Worm (Caenorhabditis elegans) whole organism, L4 larva: ENCODE results near the gene atgl-1.

ENCODE experiments used
- D1046.2 ChIP-seq: fragments of 200-800 bp; sonication (Bioruptor generic); IDR thresholded peaks from 2 replicates; pipeline ENCODE4 v1.3.6; 2022; ENCODE audit warnings: missing genetic modification characterization, missing compliant biosample characterization
- F49E8.2 ChIP-seq: sonication (generic microtip); optimal IDR thresholded peaks from 2 replicates; lab custom pipeline; 2016; ENCODE audit warnings: missing compliant biosample characterization, mild to moderate bottlenecking, missing genetic modification characterization, borderline replicate concordance
- T26A8.4 ChIP-seq: fragments of 200-800 bp; sonication (Bioruptor generic); IDR thresholded peaks from 2 replicates; pipeline ENCODE4 v1.3.6; 2022; ENCODE audit warnings: missing genetic modification characterization, missing compliant biosample characterization
- Y48G9A.11 ChIP-seq: fragments of 200-800 bp; sonication (Bioruptor generic); IDR thresholded peaks from 2 replicates; pipeline ENCODE4 v1.3.6; 2022; ENCODE audit warnings: missing genetic modification reagents, missing genetic modification characterization, missing compliant biosample characterization
- aha-1 ChIP-seq: fragments of 150-350 bp; peaks from one replicate; lab custom pipeline; 2014; ENCODE audit warnings: missing biosample characterization, missing genetic modification characterization
- ama-1 ChIP-seq: fragments of 150-350 bp; optimal IDR thresholded peaks from 2 replicates; lab custom pipeline; 2014; ENCODE audit warnings: inconsistent platforms, mixed read lengths
- arid-1 ChIP-seq: fragments of 200-800 bp; sonication (Bioruptor generic); conservative IDR thresholded peaks from 2 replicates; pipeline ENCODE4 v1.3.6; 2022; ENCODE audit warnings: missing genetic modification reagents, missing genetic modification characterization, missing compliant biosample characterization
- attf-4 ChIP-seq: sonication (generic microtip); optimal IDR thresholded peaks from 3 replicates; lab custom pipeline; 2017; ENCODE audit warnings: missing biosample characterization, missing genetic modification characterization
- ceh-20 ChIP-seq: fragments of 200-800 bp; sonication (Bioruptor generic); IDR thresholded peaks from 2 replicates; pipeline ENCODE4 v1.3.6; 2022; ENCODE audit warnings: missing genetic modification reagents, missing genetic modification characterization, missing compliant biosample characterization
- ceh-82 ChIP-seq: sonication (generic microtip); optimal IDR thresholded peaks from 2 replicates; lab custom pipeline; 2017; ENCODE audit warnings: missing biosample characterization, missing genetic modification characterization
- ces-1 ChIP-seq: fragments of 150-350 bp; sonication (generic microtip); optimal IDR thresholded peaks from 4 replicates; lab custom pipeline; 2014; ENCODE audit warnings: missing biosample characterization, missing genetic modification reagents, missing genetic modification characterization
- ctbp-1 ChIP-seq: fragments of 200-800 bp; sonication (Bioruptor generic); IDR thresholded peaks from 2 replicates; pipeline ENCODE4 v1.3.6; 2022; ENCODE audit warnings: missing genetic modification reagents, missing genetic modification characterization, missing compliant biosample characterization
- daf-12 ChIP-seq: fragments of 150-350 bp; optimal IDR thresholded peaks from 2 replicates; lab custom pipeline; 2014; ENCODE audit warnings: missing biosample characterization, missing genetic modification reagents, missing genetic modification characterization
- daf-16 ChIP-seq, 3 experiments: sonication (generic microtip); optimal IDR thresholded peaks; 2 replicates each; lab custom pipeline; 2016 to 2017; ENCODE audit warnings: missing genetic modification characterization in 3 of 3, missing genetic modification reagents in 3 of 3, mild to moderate bottlenecking in 2 of 3, missing compliant biosample characterization in 2 of 3, missing biosample characterization in 1 of 3, moderate library complexity in 1 of 3
- daf-19 ChIP-seq: fragments of 200-800 bp; sonication (Bioruptor generic); conservative IDR thresholded peaks from 2 replicates; pipeline ENCODE4 v1.3.6; 2022; ENCODE audit warnings: missing genetic modification characterization, missing compliant biosample characterization
- dmd-6 ChIP-seq: fragments of 200-800 bp; sonication (Bioruptor generic); IDR thresholded peaks from 2 replicates; pipeline ENCODE4 v1.3.6; 2022; ENCODE audit warnings: missing genetic modification reagents, missing genetic modification characterization, missing compliant biosample characterization
- dmd-8 ChIP-seq: fragments of 200-800 bp; sonication (Bioruptor generic); IDR thresholded peaks from 2 replicates; pipeline ENCODE4 v1.3.6; 2022; ENCODE audit warnings: missing genetic modification characterization, missing compliant biosample characterization
- fos-1 ChIP-seq: fragments of 150-350 bp; optimal IDR thresholded peaks from 2 replicates; lab custom pipeline; 2014; ENCODE audit warnings: missing biosample characterization, missing genetic modification characterization
- hif-1 ChIP-seq, 2 experiments: sonication (generic microtip); optimal IDR thresholded peaks; 2 replicates each; lab custom pipeline; 2016 to 2017; ENCODE audit warnings: missing compliant biosample characterization in 2 of 2, missing genetic modification characterization in 2 of 2, missing genetic modification reagents in 2 of 2, missing genotype in 2 of 2, mild to moderate bottlenecking in 1 of 2
- hlh-11 ChIP-seq: fragments of 200-800 bp; sonication (Bioruptor generic); optimal IDR thresholded peaks from 2 replicates; lab custom pipeline; 2018; ENCODE audit warnings: mild to moderate bottlenecking, missing genetic modification characterization, missing compliant biosample characterization
- lin-1 ChIP-seq: fragments of 200-800 bp; sonication (Bioruptor generic); IDR thresholded peaks from 2 replicates; pipeline ENCODE4 v1.3.6; 2022; ENCODE audit warnings: missing genetic modification reagents, missing genetic modification characterization, missing compliant biosample characterization
- lin-13 ChIP-seq: fragments of 150-350 bp; optimal IDR thresholded peaks from 2 replicates; lab custom pipeline; 2014; ENCODE audit warnings: missing biosample characterization, missing genetic modification reagents, missing genetic modification characterization
- lir-3 ChIP-seq: sonication (generic microtip); optimal IDR thresholded peaks from 2 replicates; lab custom pipeline; 2016; ENCODE audit warnings: mild to moderate bottlenecking, missing genetic modification characterization, missing compliant biosample characterization
- mes-2 ChIP-seq: sonication (generic microtip); optimal IDR thresholded peaks from 2 replicates; lab custom pipeline; 2016; ENCODE audit warnings: missing genotype, mild to moderate bottlenecking, missing genetic modification characterization, missing compliant biosample characterization; ENCODE audit not compliant: poor library complexity, severe bottlenecking
- mxl-3 ChIP-seq: fragments of 200-800 bp; sonication (Bioruptor generic); optimal IDR thresholded peaks from 2 replicates; lab custom pipeline; 2018; ENCODE audit warnings: mild to moderate bottlenecking, missing genetic modification characterization, missing compliant biosample characterization
- nhr-10 ChIP-seq: fragments of 150-350 bp; optimal IDR thresholded peaks from 2 replicates; lab custom pipeline; 2014; ENCODE audit warnings: missing biosample characterization, missing genetic modification characterization
- nhr-102 ChIP-seq: sonication (generic microtip); optimal IDR thresholded peaks from 2 replicates; lab custom pipeline; 2016; ENCODE audit warnings: mild to moderate bottlenecking, missing genetic modification characterization, moderate library complexity, missing compliant biosample characterization
- nhr-11 ChIP-seq: fragments of 150-350 bp; optimal IDR thresholded peaks from 2 replicates; lab custom pipeline; 2014; ENCODE audit warnings: missing biosample characterization, missing genetic modification characterization
- nhr-41 ChIP-seq: fragments of 200-800 bp; sonication (Bioruptor generic); IDR thresholded peaks from 2 replicates; pipeline ENCODE4 v1.3.6; 2022; ENCODE audit warnings: missing genetic modification reagents, missing genetic modification characterization, missing compliant biosample characterization
- pha-4 ChIP-seq, 2 experiments: fragments of 150-350 bp in 1 of 2; fragments of 200-800 bp in 1 of 2; sonication (Bioruptor generic) in 1 of 2; IDR thresholded peaks in 1 of 2; optimal IDR thresholded peaks in 1 of 2; 2 replicates each; pipeline versions ENCODE4 v1.3.6 to Lab custom; 2014 to 2022; ENCODE audit warnings: missing genetic modification characterization in 2 of 2, missing genetic modification reagents in 2 of 2, missing biosample characterization in 1 of 2, missing compliant biosample characterization in 1 of 2
- set-16 ChIP-seq: fragments of 200-800 bp; sonication (Bioruptor generic); IDR thresholded peaks from 2 replicates; pipeline ENCODE4 v1.3.6; 2022; ENCODE audit warnings: missing genetic modification reagents, missing genetic modification characterization, missing compliant biosample characterization
- skn-1 ChIP-seq: fragments of 150-350 bp; optimal IDR thresholded peaks from 2 replicates; lab custom pipeline; 2014; ENCODE audit warnings: missing biosample characterization, missing genetic modification characterization
- snpc-1.2 ChIP-seq: fragments of 200-800 bp; sonication (Bioruptor generic); IDR thresholded peaks from 2 replicates; pipeline ENCODE4 v1.3.6; 2022; ENCODE audit warnings: missing genetic modification reagents, missing genetic modification characterization, missing compliant biosample characterization
- snpc-4 ChIP-seq: fragments of 150-350 bp; optimal IDR thresholded peaks from 2 replicates; lab custom pipeline; 2014; ENCODE audit warnings: missing biosample characterization, missing genetic modification characterization
- tra-1 ChIP-seq: fragments of 200-800 bp; sonication (Bioruptor generic); IDR thresholded peaks from 2 replicates; pipeline ENCODE4 v1.3.6; 2022; ENCODE audit warnings: missing genetic modification reagents, missing genetic modification characterization, missing compliant biosample characterization
- unc-39 ChIP-seq: sonication (generic microtip); optimal IDR thresholded peaks from 2 replicates; lab custom pipeline; 2017; ENCODE audit warnings: missing biosample characterization, missing genetic modification characterization
- vab-7 ChIP-seq: fragments of 200-800 bp; sonication (Bioruptor generic); IDR thresholded peaks from 2 replicates; pipeline ENCODE4 v1.3.6; 2022; ENCODE audit warnings: missing genetic modification reagents, missing genetic modification characterization, missing compliant biosample characterization
- zag-1 ChIP-seq: fragments of 150-350 bp; optimal IDR thresholded peaks from 2 replicates; lab custom pipeline; 2014; ENCODE audit warnings: missing biosample characterization, missing genetic modification characterization
- zfp-2 ChIP-seq: sonication (generic microtip); optimal IDR thresholded peaks from 2 replicates; lab custom pipeline; 2016; ENCODE audit warnings: mild to moderate bottlenecking, missing genetic modification characterization, missing compliant biosample characterization
- zip-11 ChIP-seq: fragments of 200-800 bp; sonication (Bioruptor generic); IDR thresholded peaks from 2 replicates; pipeline ENCODE4 v1.3.6; 2022; ENCODE audit warnings: missing genetic modification characterization, missing compliant biosample characterization
- zip-2 ChIP-seq: fragments of 150-350 bp; optimal IDR thresholded peaks from 2 replicates; lab custom pipeline; 2014; ENCODE audit warnings: missing biosample characterization, missing genetic modification characterization
- ztf-11 ChIP-seq: fragments of 150-350 bp; optimal IDR thresholded peaks from 2 replicates; lab custom pipeline; 2014; ENCODE audit warnings: missing biosample characterization, missing genetic modification characterization
- ztf-7 ChIP-seq: fragments of 150-350 bp; optimal IDR thresholded peaks from 2 replicates; lab custom pipeline; 2014; ENCODE audit warnings: missing biosample characterization, missing genetic modification characterization

Gene atgl-1

DNA sequence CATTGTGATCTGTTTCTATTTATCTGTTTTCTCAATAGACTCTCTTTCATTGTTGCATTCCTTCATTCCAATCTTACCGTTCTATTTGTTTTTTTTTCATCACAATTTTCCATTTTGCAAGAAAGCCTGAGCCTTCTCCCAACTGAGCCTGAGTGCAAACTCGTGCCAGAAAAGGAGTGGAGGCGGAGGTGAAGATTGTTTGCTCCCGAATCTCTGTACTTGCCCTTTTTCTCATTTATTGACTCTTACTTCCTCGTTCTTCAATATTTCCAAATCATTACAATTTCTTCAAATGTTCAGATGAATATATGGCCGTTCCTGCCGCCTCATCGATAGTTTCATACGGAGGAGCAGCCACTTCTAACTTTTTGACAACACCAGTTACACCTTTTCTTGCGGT is 12.4 kb downstream of the atgl-1 start, which contains the start of gene let-756:
Gene let-756, plus strand, starts transcription at position 301 of the 400 bp plus-strand sequence.
- TF ChIP-seq lin-13 (GFP tag; lab: Kevin White, UChicago) = no peak
- no peak for TF ChIP-seq set-16 (GFP tag; lab: Robert Waterston, UW)
- no peak for TF ChIP-seq nhr-41
- no peak for TF ChIP-seq snpc-1.2
- TF ChIP-seq vab-7 (GFP tag; lab: Robert Waterston, UW) = no peak
- no peak for TF ChIP-seq Y48G9A.11 (GFP tag; lab: Robert Waterston, UW)
- TF ChIP-seq hlh-11 (tag; lab: Kevin White, UChicago) = no peak
- TF ChIP-seq lin-1 (GFP tag; lab: Robert Waterston, UW) = no peak
- TF ChIP-seq hif-1 (tag; optimal IDR thresholded peaks at IDR 0.05; lab: Kevin White, UChicago) = no peak
- TF ChIP-seq aha-1 = no peak

DNA sequence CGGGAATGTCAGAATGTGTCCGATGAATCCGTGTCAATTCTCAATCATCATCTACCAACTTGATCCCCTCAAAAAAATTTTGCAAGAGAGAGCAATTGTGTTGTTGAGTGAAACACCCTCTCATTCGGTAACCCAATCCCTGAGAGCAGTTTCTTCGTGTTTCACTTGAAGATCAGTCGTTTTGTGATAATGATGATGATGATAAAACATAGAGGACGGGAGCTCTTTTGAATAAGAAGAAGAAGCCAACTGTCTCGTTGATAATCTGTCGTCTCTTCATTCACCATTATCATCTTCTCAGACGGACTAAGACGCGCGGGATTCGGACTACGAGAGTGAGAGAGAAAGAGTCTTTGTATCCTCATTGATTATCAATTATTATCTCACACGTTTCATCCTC is 14.1 kb downstream of the atgl-1 start:
- TF ChIP-seq nhr-11 = peak; percentile 52
- TF ChIP-seq lin-1 (GFP tag; lab: Robert Waterston, UW) = no peak
- TF ChIP-seq lir-3 (tag; lab: Kevin White, UChicago) = no peak
- 0 out of 2 replicates have a peak, but pooled peaks have one; percentile 27 for TF ChIP-seq ctbp-1 (GFP tag; lab: Robert Waterston, UW)
- TF ChIP-seq ama-1 (lab: Kevin White, UChicago) = no peak
- peak; percentile 29; the same call in 1 of the 2 replicates for TF ChIP-seq ceh-20 (GFP tag; lab: Robert Waterston, UW)
- no peak for TF ChIP-seq zip-11 (GFP tag; lab: Robert Waterston, UW)
- no peak for TF ChIP-seq fos-1
- no peak for TF ChIP-seq F49E8.2 (tag; lab: Kevin White, UChicago)
- no peak for TF ChIP-seq ztf-7 (tag; lab: Kevin White, UChicago)
- no peak for TF ChIP-seq unc-39 (tag; lab: Kevin White, UChicago)
- no peak for TF ChIP-seq ceh-82 (tag; lab: Kevin White, UChicago)
- TF ChIP-seq ztf-11 = no peak
- TF ChIP-seq snpc-4 (tag; lab: Kevin White, UChicago) = no peak
- TF ChIP-seq T26A8.4 (GFP tag; lab: Robert Waterston, UW) = no peak
- TF ChIP-seq daf-12 (tag; lab: Kevin White, UChicago) = no peak
- no peak for TF ChIP-seq nhr-102 (tag; lab: Kevin White, UChicago)
- no peak for TF ChIP-seq zag-1 (tag; lab: Kevin White, UChicago)
- TF ChIP-seq mes-2 (tag; lab: Kevin White, UChicago) = no peak
- no peak for TF ChIP-seq daf-19 (GFP tag; lab: Robert Waterston, UW)
- TF ChIP-seq pha-4 (GFP tag; IDR thresholded peaks at IDR 0.05; lab: Robert Waterston, UW) = no peak
- no peak for TF ChIP-seq pha-4 (tag; optimal IDR thresholded peaks at IDR 0.05; lab: Kevin White, UChicago)
- no peak for TF ChIP-seq dmd-6 (GFP tag; lab: Robert Waterston, UW)
- TF ChIP-seq nhr-41 = no peak
- no peak for TF ChIP-seq zip-2 (tag; lab: Kevin White, UChicago)
- no peak for TF ChIP-seq arid-1 (GFP tag; lab: Robert Waterston, UW)
- no peak for TF ChIP-seq skn-1 (tag; lab: Kevin White, UChicago)
- no peak for TF ChIP-seq mxl-3
- TF ChIP-seq daf-16 (GFP tag; optimal IDR thresholded peaks at IDR 0.05; lab: Kevin White, UChicago) = peak in 1 of 2 experiments; percentile 41
- TF ChIP-seq daf-16 (tag; optimal IDR thresholded peaks at IDR 0.05; lab: Kevin White, UChicago) = no peak
- no peak for TF ChIP-seq ces-1 (GFP tag; lab: Kevin White, UChicago)
- no peak for TF ChIP-seq nhr-10 (tag; lab: Kevin White, UChicago)
- TF ChIP-seq dmd-8 (GFP tag; lab: Robert Waterston, UW) = no peak
- TF ChIP-seq hlh-11 (tag; lab: Kevin White, UChicago) = peak; percentile 44
- no peak for TF ChIP-seq tra-1 (GFP tag; lab: Robert Waterston, UW)
- no peak for TF ChIP-seq D1046.2 (GFP tag; lab: Robert Waterston, UW)
- TF ChIP-seq zfp-2 (tag; lab: Kevin White, UChicago) = no peak
- TF ChIP-seq attf-4 (tag; lab: Kevin White, UChicago) = no peak
